Worm (Caenorhabditis elegans): Measurements from ENCODE around the gene srh-288.

- TF ChIP-seq snpc-4 (tag; optimal IDR thresholded peaks at IDR 0.05), result no peak
- TF ChIP-seq fos-1 (tag; optimal IDR thresholded peaks at IDR 0.05), result no peak
- TF ChIP-seq tbx-2 (tag; optimal IDR thresholded peaks at IDR 0.05), result no peak
- TF ChIP-seq ztf-11 (tag; optimal IDR thresholded peaks at IDR 0.05), result no peak
- no peak for TF ChIP-seq nhr-28 (tag; optimal IDR thresholded peaks at IDR 0.05)
- no peak for TF ChIP-seq unc-62 (GFP tag; optimal IDR thresholded peaks at IDR 0.05)
- no peak for TF ChIP-seq pqm-1 (tag; optimal IDR thresholded peaks at IDR 0.05)
- no peak for TF ChIP-seq fkh-10 (GFP tag; optimal IDR thresholded peaks at IDR 0.05)
- TF ChIP-seq daf-12 (tag; optimal IDR thresholded peaks at IDR 0.05), result no peak
- no peak for TF ChIP-seq nhr-12 (tag; optimal IDR thresholded peaks at IDR 0.05)
These were observed 30.5 kb downstream of the srh-288 start, which contains the start of the genes C47A10.16 and srh-283 for ce11 chrV:17765077-17765476.
